Worm (Caenorhabditis elegans) whole organism, L4/young adult: ENCODE data around the gene T22C8.1.

Source experiments
- W03F9.2 ChIP-seq: fragments of 150-350 bp; optimal IDR thresholded peaks from 2 replicates; lab custom pipeline; 2014; ENCODE audit warnings: missing biosample characterization, missing genetic modification characterization
- him-1 ChIP-seq: sonication (generic microtip); optimal IDR thresholded peaks from 2 replicates; lab custom pipeline; 2016; ENCODE audit warnings: missing genotype, missing genetic modification reagents, missing genetic modification characterization, missing compliant biosample characterization

ce11 chrII:8616155-8616554 is 3.6 kb downstream of the T22C8.1 start:
- TF ChIP-seq him-1 (tag; lab: Kevin White, UChicago): no peak
- no peak for TF ChIP-seq W03F9.2 (tag; lab: Kevin White, UChicago)
